Fruit fly (Drosophila melanogaster) whole organism, embryonic: ENCODE data around the gene asl.
A peak's percentile ranks its signal among the peaks of the same experiment; 100 is the strongest.

Experiments used
- Aef1 ChIP-seq: fragments of 200-800 bp; sonication (Bioruptor generic); IDR thresholded peaks from 3 replicates; pipeline ENCODE4 v1.3.6; 2022; ENCODE audit warnings: missing biosample characterization, missing genetic modification characterization
- Bteb2 ChIP-seq: fragments of 200-800 bp; sonication (Bioruptor generic); optimal IDR thresholded peaks from 2 replicates; lab custom pipeline; 2016; ENCODE audit warnings: missing biosample characterization, missing genetic modification characterization
- CG11398 ChIP-seq: fragments of 200-800 bp; sonication (Bioruptor generic); optimal IDR thresholded peaks from 2 replicates; lab custom pipeline; 2016; ENCODE audit warnings: missing biosample characterization, missing genetic modification characterization
- CG11695 ChIP-seq: fragments of 200-800 bp; sonication (Bioruptor generic); IDR thresholded peaks from 3 replicates; pipeline ENCODE4 v1.3.6; 2022; ENCODE audit warnings: missing biosample characterization, missing genetic modification characterization
- CG12391 ChIP-seq: fragments of 200-800 bp; sonication (Bioruptor generic); optimal IDR thresholded peaks from 3 replicates; lab custom pipeline; 2018; ENCODE audit warnings: missing biosample characterization, mild to moderate bottlenecking, missing genetic modification characterization, moderate library complexity
- CG12659 ChIP-seq: fragments of 200-800 bp; sonication (Bioruptor generic); optimal IDR thresholded peaks from 3 replicates; lab custom pipeline; 2017; ENCODE audit warnings: mild to moderate bottlenecking, missing biosample characterization, missing genetic modification reagents, missing genetic modification characterization
- CG15479 ChIP-seq: fragments of 200-800 bp; sonication (Bioruptor generic); optimal IDR thresholded peaks from 3 replicates; lab custom pipeline; 2019; ENCODE audit warnings: missing biosample characterization, mild to moderate bottlenecking, missing genetic modification characterization, moderate library complexity
- CG2120 ChIP-seq: fragments of 200-800 bp; sonication (Bioruptor generic); optimal IDR thresholded peaks from 3 replicates; lab custom pipeline; 2016; ENCODE audit warnings: missing biosample characterization, missing genetic modification characterization
- CG30020 ChIP-seq: fragments of 200-800 bp; optimal IDR thresholded peaks from 2 replicates; lab custom pipeline; 2019; ENCODE audit warnings: missing biosample characterization, mild to moderate bottlenecking, missing genetic modification characterization, moderate library complexity
- CG34422 ChIP-seq: fragments of 200-800 bp; sonication (Bioruptor generic); IDR thresholded peaks from 3 replicates; pipeline ENCODE4 v1.3.6; 2022; ENCODE audit warnings: missing biosample characterization, missing genetic modification characterization
- CG5180 ChIP-seq: fragments of 200-800 bp; sonication (Bioruptor generic); optimal IDR thresholded peaks from 3 replicates; lab custom pipeline; 2017; ENCODE audit warnings: missing biosample characterization, missing genetic modification characterization, mild to moderate bottlenecking, moderate library complexity, missing genetic modification reagents
- CG6813 ChIP-seq: fragments of 200-800 bp; sonication (Bioruptor generic); optimal IDR thresholded peaks from 2 replicates; lab custom pipeline; 2017; ENCODE audit warnings: missing biosample characterization, missing genetic modification characterization, mild to moderate bottlenecking, moderate library complexity, missing genetic modification reagents
- CG7963 ChIP-seq: fragments of 200-800 bp; sonication (Bioruptor generic); IDR thresholded peaks from 3 replicates; pipeline ENCODE4 v1.3.6; 2022; ENCODE audit warnings: missing biosample characterization, missing genetic modification characterization; ENCODE audit not compliant: partially characterized antibody
- CG8089 ChIP-seq: fragments of 200-800 bp; sonication (Bioruptor generic); optimal IDR thresholded peaks from 3 replicates; lab custom pipeline; 2016; ENCODE audit warnings: missing biosample characterization, missing genetic modification characterization
- CG8388 ChIP-seq: fragments of 200-800 bp; sonication (Bioruptor generic); optimal IDR thresholded peaks from 2 replicates; lab custom pipeline; 2019; ENCODE audit warnings: missing biosample characterization, mild to moderate bottlenecking, missing genetic modification characterization, moderate library complexity
- CG9932 ChIP-seq: fragments of 200-800 bp; sonication (Bioruptor generic); IDR thresholded peaks from 2 replicates; pipeline ENCODE4 v1.3.6; 2022; ENCODE audit warnings: missing biosample characterization, missing genetic modification characterization
- D ChIP-seq, 2 experiments: fragments of 200-800 bp in 1 of 2; fragments of >200 bp in 1 of 2; sonication (Bioruptor generic) in 1 of 2; optimal IDR thresholded peaks; 2 replicates in 1 of 2; 3 replicates in 1 of 2; lab custom pipeline; 2017; ENCODE audit warnings: mild to moderate bottlenecking in 1 of 2, missing biosample characterization in 1 of 2, missing genetic modification characterization in 1 of 2, missing genetic modification reagents in 1 of 2
- D19B ChIP-seq: fragments of 200-800 bp; sonication (Bioruptor generic); optimal IDR thresholded peaks from 2 replicates; lab custom pipeline; 2017; ENCODE audit warnings: missing biosample characterization, mild to moderate bottlenecking, missing genetic modification characterization
- Dip3 ChIP-seq: fragments of 200-800 bp; sonication (Bioruptor generic); optimal IDR thresholded peaks from 3 replicates; lab custom pipeline; 2016; ENCODE audit warnings: missing biosample characterization, missing genetic modification characterization
- Dref ChIP-seq: fragments of 200-800 bp; sonication (Bioruptor generic); IDR thresholded peaks from 2 replicates; pipeline ENCODE4 v1.3.6; 2022; ENCODE audit warnings: missing biosample characterization, missing genetic modification characterization
- Gug ChIP-seq: fragments of 200-800 bp; sonication (Bioruptor generic); IDR thresholded peaks from 4 replicates; pipeline ENCODE4 v1.3.6; 2022; ENCODE audit warnings: missing biosample characterization, missing genetic modification characterization
- H15 ChIP-seq: fragments of 200-800 bp; sonication (Bioruptor generic); IDR thresholded peaks from 3 replicates; pipeline ENCODE4 v1.3.6; 2022; ENCODE audit warnings: missing biosample characterization, missing genetic modification characterization
- HLHmδ ChIP-seq: fragments of 200-800 bp; sonication (Bioruptor generic); optimal IDR thresholded peaks from 2 replicates; lab custom pipeline; 2018; ENCODE audit warnings: missing biosample characterization, mild to moderate bottlenecking, missing genetic modification characterization, moderate library complexity
- Hey ChIP-seq: fragments of 200-800 bp; sonication (Bioruptor generic); optimal IDR thresholded peaks from 3 replicates; lab custom pipeline; 2018; ENCODE audit warnings: missing biosample characterization, mild to moderate bottlenecking, missing genetic modification characterization
- MESR4 ChIP-seq: fragments of 200-800 bp; sonication (Bioruptor generic); optimal IDR thresholded peaks from 2 replicates; lab custom pipeline; 2018; ENCODE audit warnings: missing biosample characterization, mild to moderate bottlenecking, missing genetic modification characterization, moderate library complexity
- Nf-YB ChIP-seq: fragments of 200-800 bp; sonication (Bioruptor generic); optimal IDR thresholded peaks from 3 replicates; lab custom pipeline; 2019; ENCODE audit warnings: missing biosample characterization, mild to moderate bottlenecking, missing genetic modification characterization, moderate library complexity
- Oli ChIP-seq: fragments of 200-800 bp; sonication (Bioruptor generic); optimal IDR thresholded peaks from 2 replicates; lab custom pipeline; 2018; ENCODE audit warnings: missing biosample characterization, mild to moderate bottlenecking, missing genetic modification characterization, moderate library complexity
- Trl ChIP-seq, 3 experiments: fragments of >200 bp in 2 of 3; fragments of 200-800 bp in 1 of 3; sonication (Bioruptor generic) in 1 of 3; optimal IDR thresholded peaks; 2 replicates in 1 of 3; 3 replicates in 2 of 3; lab custom pipeline; 2016 to 2017; ENCODE audit warnings: missing biosample characterization in 1 of 3, missing genetic modification characterization in 1 of 3
- bowl ChIP-seq: fragments of 200-800 bp; sonication (Bioruptor generic); IDR thresholded peaks from 2 replicates; pipeline ENCODE4 v1.3.6; 2022; ENCODE audit warnings: missing biosample characterization, missing genetic modification characterization
- br ChIP-seq: fragments of >200 bp; optimal IDR thresholded peaks from 2 replicates; lab custom pipeline; 2017
- cg ChIP-seq: fragments of 200-800 bp; sonication (Bioruptor generic); optimal IDR thresholded peaks from 3 replicates; lab custom pipeline; 2019; ENCODE audit warnings: missing biosample characterization, mild to moderate bottlenecking, missing genetic modification characterization, moderate library complexity
- dmrt99B ChIP-seq: fragments of 200-800 bp; sonication (Bioruptor generic); optimal IDR thresholded peaks from 2 replicates; lab custom pipeline; 2018; ENCODE audit warnings: missing biosample characterization, mild to moderate bottlenecking, missing genetic modification characterization, moderate library complexity
- exex ChIP-seq: fragments of 200-800 bp; sonication (Bioruptor generic); optimal IDR thresholded peaks from 4 replicates; lab custom pipeline; 2018; ENCODE audit warnings: missing biosample characterization, mild to moderate bottlenecking, missing genetic modification characterization, moderate library complexity
- fd96Cb ChIP-seq: fragments of 200-800 bp; sonication (Bioruptor generic); optimal IDR thresholded peaks from 2 replicates; lab custom pipeline; 2018; ENCODE audit warnings: missing biosample characterization, mild to moderate bottlenecking, missing genetic modification characterization, moderate library complexity
- gcm2 ChIP-seq: fragments of 200-800 bp; sonication (Bioruptor generic); optimal IDR thresholded peaks from 2 replicates; lab custom pipeline; 2016; ENCODE audit warnings: missing biosample characterization, missing genetic modification characterization
- hkb ChIP-seq, 2 experiments: fragments of 200-800 bp in 1 of 2; fragments of >200 bp in 1 of 2; sonication (Bioruptor generic) in 1 of 2; IDR thresholded peaks in 1 of 2; optimal IDR thresholded peaks in 1 of 2; 2 replicates each; pipeline versions ENCODE4 v1.3.6 to Lab custom; 2017 to 2022; ENCODE audit warnings: missing biosample characterization in 1 of 2, missing genetic modification characterization in 1 of 2
- knrl ChIP-seq: fragments of 200-800 bp; sonication (Bioruptor generic); IDR thresholded peaks from 3 replicates; pipeline ENCODE4 v1.3.6; 2022; ENCODE audit warnings: missing biosample characterization, missing genetic modification characterization; ENCODE audit not compliant: partially characterized antibody
- lilli ChIP-seq: fragments of 200-800 bp; sonication (Bioruptor generic); optimal IDR thresholded peaks from 3 replicates; lab custom pipeline; 2016; ENCODE audit warnings: missing biosample characterization, missing genetic modification characterization
- lov ChIP-seq, 2 experiments: fragments of 200-800 bp in 1 of 2; fragments of >200 bp in 1 of 2; sonication (Bioruptor generic) in 1 of 2; IDR thresholded peaks in 1 of 2; optimal IDR thresholded peaks in 1 of 2; 2 replicates in 1 of 2; 3 replicates in 1 of 2; pipeline versions ENCODE4 v1.3.6 to Lab custom; 2017 to 2022; ENCODE audit warnings: missing biosample characterization in 1 of 2, missing genetic modification characterization in 1 of 2
- scrt ChIP-seq: fragments of 200-800 bp; sonication (Bioruptor generic); optimal IDR thresholded peaks from 2 replicates; lab custom pipeline; 2018; ENCODE audit warnings: missing biosample characterization, mild to moderate bottlenecking, missing genetic modification characterization, moderate library complexity
- ssp ChIP-seq: fragments of 200-800 bp; sonication (Bioruptor generic); IDR thresholded peaks from 2 replicates; pipeline ENCODE4 v1.3.6; 2022; ENCODE audit warnings: missing biosample characterization, missing genetic modification characterization
- stwl ChIP-seq: fragments of 200-800 bp; sonication (Bioruptor generic); optimal IDR thresholded peaks from 3 replicates; lab custom pipeline; 2018; ENCODE audit warnings: missing biosample characterization, mild to moderate bottlenecking, missing genetic modification characterization, moderate library complexity
- ttk ChIP-seq: fragments of 200-800 bp; sonication (Bioruptor generic); IDR thresholded peaks from 2 replicates; pipeline ENCODE4 v2.1.2; 2022; ENCODE audit warnings: missing biosample characterization, missing genetic modification characterization
- tx ChIP-seq: fragments of 200-800 bp; sonication (Bioruptor generic); optimal IDR thresholded peaks from 2 replicates; lab custom pipeline; 2016; ENCODE audit warnings: missing biosample characterization, missing genetic modification characterization
- vvl ChIP-seq: fragments of 200-800 bp; sonication (Bioruptor generic); IDR thresholded peaks from 2 replicates; pipeline ENCODE4 v1.3.6; 2022; ENCODE audit warnings: missing biosample characterization, missing genetic modification characterization

The asl gene

dm6 chr3R:5648569-5649476 lies 42.5 kb upstream of the asl start, which contains the start of the genes MTA1-like and Sec23 (continued):
- TF ChIP-seq CG30020, result peak; percentile 78
- peak; percentile 5 for TF ChIP-seq Dip3
- TF ChIP-seq CG12659 (GFP tag; lab: Kevin White, UChicago), result peak; percentile 87
- peak; percentile 74; the same call in 2 of the 3 replicates for TF ChIP-seq CG7963
- no peak for TF ChIP-seq br (lab: Kevin White, UChicago)
- no peak for TF ChIP-seq Bteb2 (GFP tag; lab: Kevin White, UChicago)
- TF ChIP-seq D19B (GFP tag; lab: Kevin White, UChicago), result peak; percentile 18
- peak; percentile 28 for TF ChIP-seq CG8388 (GFP tag; lab: Kevin White, UChicago)
- peak; percentile 73; the same call in 2 of the 4 replicates for TF ChIP-seq Gug (GFP tag; lab: Robert Waterston, UW)
- TF ChIP-seq ttk (GFP tag; lab: Robert Waterston, UW), result peak; percentile 37; the same call in 1 of the 2 replicates
- peak; percentile 32 for TF ChIP-seq Oli (tag; lab: Kevin White, UChicago)
- TF ChIP-seq gcm2 (GFP tag; lab: Kevin White, UChicago), result peak; percentile 47
- no peak for TF ChIP-seq stwl
- TF ChIP-seq tx, result peak; percentile 14
- peak; percentile 49; the same call in 1 of the 2 replicates for TF ChIP-seq ssp (GFP tag; lab: Robert Waterston, UW)
- no peak for TF ChIP-seq CG5180
- peak; percentile 98 for TF ChIP-seq knrl (GFP tag; lab: Robert Waterston, UW)
- no peak for TF ChIP-seq bowl
- no peak for TF ChIP-seq Trl (optimal IDR thresholded peaks at IDR 0.05; lab: Kevin White, UChicago)
- TF ChIP-seq Trl (GFP tag; optimal IDR thresholded peaks at IDR 0.05; lab: Kevin White, UChicago), result peak; percentile 14
- TF ChIP-seq H15, result peak; percentile 17; the same call in 1 of the 3 replicates
- no peak for TF ChIP-seq CG15479 (GFP tag; lab: Kevin White, UChicago)
- no peak for TF ChIP-seq D (optimal IDR thresholded peaks at IDR 0.05; lab: Kevin White, UChicago)
- peak; percentile 18 for TF ChIP-seq D (GFP tag; optimal IDR thresholded peaks at IDR 0.05; lab: Kevin White, UChicago)
- no peak for TF ChIP-seq CG11398 (GFP tag; lab: Kevin White, UChicago)
- TF ChIP-seq scrt, result peak; percentile 31
- peak; percentile 82 for TF ChIP-seq Dref (GFP tag; lab: Robert Waterston, UW)
- peak; percentile 80 for TF ChIP-seq CG9932 (GFP tag; lab: Robert Waterston, UW)
- peak; percentile 36 for TF ChIP-seq Nf-YB (GFP tag; lab: Kevin White, UChicago)

- no peak for TF ChIP-seq exex (tag; lab: Kevin White, UChicago)
- no peak for TF ChIP-seq HLHmδ (GFP tag; lab: Kevin White, UChicago)
- TF ChIP-seq cg, result peak; percentile 98
- no peak for TF ChIP-seq CG12391 (tag; lab: Kevin White, UChicago)
- TF ChIP-seq CG8089, result no peak
- TF ChIP-seq CG6813 (GFP tag; lab: Kevin White, UChicago), result no peak
- TF ChIP-seq lov (optimal IDR thresholded peaks at IDR 0.05; lab: Kevin White, UChicago), result no peak
- no peak for TF ChIP-seq lov (GFP tag; IDR thresholded peaks at IDR 0.05; lab: Robert Waterston, UW)
- no peak for TF ChIP-seq hkb (optimal IDR thresholded peaks at IDR 0.05; lab: Kevin White, UChicago)
- TF ChIP-seq hkb (GFP tag; IDR thresholded peaks at IDR 0.05; lab: Robert Waterston, UW), result peak; percentile 11; the same call in 1 of the 2 replicates
- no peak for TF ChIP-seq lilli (GFP tag; lab: Kevin White, UChicago)
- no peak for TF ChIP-seq CG2120
- no peak for TF ChIP-seq fd96Cb
- TF ChIP-seq Aef1, result no peak
- no peak for TF ChIP-seq Hey (tag; lab: Kevin White, UChicago)
- TF ChIP-seq CG34422, result no peak; the same call in 2 of the 3 replicates
- peak; percentile 86 for TF ChIP-seq MESR4 (GFP tag; lab: Kevin White, UChicago)
- no peak for TF ChIP-seq dmrt99B (tag; lab: Kevin White, UChicago)
- TF ChIP-seq vvl (GFP tag; lab: Robert Waterston, UW), result peak; percentile 52; the same call in 1 of the 2 replicates
- no peak for TF ChIP-seq CG11695
These were observed 41.6 kb upstream of the asl start for dm6 chr3R:5647705-5648568.
